Fruit fly (Drosophila melanogaster) whole organism, embryonic: ENCODE data around the gene MBD-like.

ENCODE experiments used
- Abd-B ChIP-seq: fragments of 200-800 bp; sonication (Bioruptor generic); optimal IDR thresholded peaks from 2 replicates; lab custom pipeline; 2018; ENCODE audit warnings: missing biosample characterization, mild to moderate bottlenecking, missing genetic modification characterization, moderate library complexity
- Ada2b ChIP-seq: fragments of 200-800 bp; sonication (Bioruptor generic); IDR thresholded peaks from 2 replicates; pipeline ENCODE4 v1.3.6; 2022; ENCODE audit warnings: missing biosample characterization, missing genetic modification characterization
- Aef1 ChIP-seq: fragments of 200-800 bp; sonication (Bioruptor generic); IDR thresholded peaks from 3 replicates; pipeline ENCODE4 v1.3.6; 2022; ENCODE audit warnings: missing biosample characterization, missing genetic modification characterization
- Antp ChIP-seq: fragments of 200-800 bp; sonication (Bioruptor generic); optimal IDR thresholded peaks from 3 replicates; lab custom pipeline; 2016; ENCODE audit warnings: missing biosample characterization, missing genetic modification characterization
- Atf-2 ChIP-seq: fragments of 200-800 bp; sonication (Bioruptor generic); optimal IDR thresholded peaks from 2 replicates; lab custom pipeline; 2016; ENCODE audit warnings: missing biosample characterization, missing genetic modification characterization
- Bdp1 ChIP-seq: fragments of 200-800 bp; sonication (Bioruptor generic); optimal IDR thresholded peaks from 3 replicates; lab custom pipeline; 2016; ENCODE audit warnings: missing biosample characterization, missing genetic modification characterization
- CG10147 ChIP-seq: fragments of 200-800 bp; sonication (Bioruptor generic); optimal IDR thresholded peaks from 2 replicates; lab custom pipeline; 2019; ENCODE audit warnings: missing biosample characterization, mild to moderate bottlenecking, missing genetic modification characterization, moderate library complexity
- CG14710 ChIP-seq: fragments of 200-800 bp; sonication (Bioruptor generic); optimal IDR thresholded peaks from 3 replicates; lab custom pipeline; 2019; ENCODE audit warnings: missing biosample characterization, mild to moderate bottlenecking, missing genetic modification characterization, moderate library complexity
- CG15479 ChIP-seq: fragments of 200-800 bp; sonication (Bioruptor generic); optimal IDR thresholded peaks from 3 replicates; lab custom pipeline; 2019; ENCODE audit warnings: missing biosample characterization, mild to moderate bottlenecking, missing genetic modification characterization, moderate library complexity
- CG15514 ChIP-seq: fragments of 200-800 bp; sonication (Bioruptor generic); optimal IDR thresholded peaks from 3 replicates; lab custom pipeline; 2017; ENCODE audit warnings: missing biosample characterization, missing genetic modification characterization, mild to moderate bottlenecking, moderate library complexity, missing genetic modification reagents
- CG15601 ChIP-seq: fragments of 200-800 bp; sonication (Bioruptor generic); optimal IDR thresholded peaks from 3 replicates; lab custom pipeline; 2019; ENCODE audit warnings: missing biosample characterization, mild to moderate bottlenecking, missing genetic modification characterization, moderate library complexity
- CG16779 ChIP-seq: fragments of 200-800 bp; sonication (Bioruptor generic); IDR thresholded peaks from 2 replicates; pipeline ENCODE4 v1.3.6; 2022; ENCODE audit warnings: missing biosample characterization, missing genetic modification characterization
- CG17385 ChIP-seq: fragments of 200-800 bp; sonication (Bioruptor generic); optimal IDR thresholded peaks from 3 replicates; lab custom pipeline; 2018; ENCODE audit warnings: missing biosample characterization, mild to moderate bottlenecking, missing genetic modification characterization
- CG17829 ChIP-seq: fragments of 200-800 bp; optimal IDR thresholded peaks from 2 replicates; lab custom pipeline; 2019; ENCODE audit warnings: missing biosample characterization, mild to moderate bottlenecking, missing genetic modification characterization, moderate library complexity
- CG1792 ChIP-seq: fragments of 200-800 bp; sonication (Bioruptor generic); optimal IDR thresholded peaks from 2 replicates; lab custom pipeline; 2016; ENCODE audit warnings: missing biosample characterization, missing genetic modification characterization
- CG18599 ChIP-seq: fragments of 200-800 bp; sonication (Bioruptor generic); optimal IDR thresholded peaks from 3 replicates; lab custom pipeline; 2017; ENCODE audit warnings: missing biosample characterization, missing genetic modification characterization, mild to moderate bottlenecking, moderate library complexity, missing genetic modification reagents
- CG32772 ChIP-seq: fragments of 200-800 bp; sonication (Bioruptor generic); IDR thresholded peaks from 2 replicates; pipeline ENCODE4 v1.3.6; 2022; ENCODE audit warnings: missing biosample characterization, missing genetic modification characterization
- CG33213 ChIP-seq: fragments of 200-800 bp; sonication (Bioruptor generic); optimal IDR thresholded peaks from 3 replicates; lab custom pipeline; 2016; ENCODE audit warnings: missing biosample characterization, missing genetic modification characterization
- CG34422 ChIP-seq: fragments of 200-800 bp; sonication (Bioruptor generic); IDR thresholded peaks from 3 replicates; pipeline ENCODE4 v1.3.6; 2022; ENCODE audit warnings: missing biosample characterization, missing genetic modification characterization
- CG4404 ChIP-seq: fragments of 200-800 bp; sonication (Bioruptor generic); IDR thresholded peaks from 2 replicates; pipeline ENCODE4 v1.3.6; 2022; ENCODE audit warnings: missing biosample characterization, missing genetic modification characterization
- CG4854 ChIP-seq: fragments of 200-800 bp; sonication (Bioruptor generic); optimal IDR thresholded peaks from 2 replicates; lab custom pipeline; 2016; ENCODE audit warnings: missing biosample characterization, missing genetic modification characterization, inconsistent platforms
- CG7745 ChIP-seq: fragments of 200-800 bp; sonication (Bioruptor generic); optimal IDR thresholded peaks from 2 replicates; lab custom pipeline; 2018; ENCODE audit warnings: missing biosample characterization, mild to moderate bottlenecking, missing genetic modification characterization, moderate library complexity
- CG7963 ChIP-seq: fragments of 200-800 bp; sonication (Bioruptor generic); IDR thresholded peaks from 3 replicates; pipeline ENCODE4 v1.3.6; 2022; ENCODE audit warnings: missing biosample characterization, missing genetic modification characterization; ENCODE audit not compliant: partially characterized antibody
- CG8359 ChIP-seq: fragments of 200-800 bp; sonication (Bioruptor generic); optimal IDR thresholded peaks from 2 replicates; lab custom pipeline; 2017; ENCODE audit warnings: missing biosample characterization, mild to moderate bottlenecking, missing genetic modification characterization, borderline replicate concordance
- CG9797 ChIP-seq: fragments of 200-800 bp; sonication (Bioruptor generic); optimal IDR thresholded peaks from 3 replicates; lab custom pipeline; 2018; ENCODE audit warnings: missing biosample characterization, mild to moderate bottlenecking, missing genetic modification characterization
- Camta ChIP-seq: fragments of 200-800 bp; sonication (Bioruptor generic); optimal IDR thresholded peaks from 2 replicates; lab custom pipeline; 2016; ENCODE audit warnings: missing biosample characterization, missing genetic modification characterization
- Chrac-16 ChIP-seq: fragments of 200-800 bp; sonication (Bioruptor generic); optimal IDR thresholded peaks from 3 replicates; lab custom pipeline; 2016; ENCODE audit warnings: missing biosample characterization, missing genetic modification characterization
- CoRest ChIP-seq: fragments of 200-800 bp; sonication (Bioruptor generic); optimal IDR thresholded peaks from 3 replicates; lab custom pipeline; 2018; ENCODE audit warnings: missing biosample characterization, mild to moderate bottlenecking, missing genetic modification characterization, moderate library complexity
- Dbx ChIP-seq: fragments of 200-800 bp; sonication (Bioruptor generic); IDR thresholded peaks from 3 replicates; pipeline ENCODE4 v1.3.6; 2022; ENCODE audit warnings: missing biosample characterization, missing genetic modification characterization
- Dip3 ChIP-seq: fragments of 200-800 bp; sonication (Bioruptor generic); optimal IDR thresholded peaks from 3 replicates; lab custom pipeline; 2016; ENCODE audit warnings: missing biosample characterization, missing genetic modification characterization
- Eip74EF ChIP-seq, 2 experiments: fragments of 200-800 bp in 1 of 2; fragments of >200 bp in 1 of 2; sonication (Bioruptor generic) in 1 of 2; optimal IDR thresholded peaks; 2 replicates each; lab custom pipeline; 2017 to 2019; ENCODE audit warnings: missing biosample characterization in 2 of 2, missing genetic modification characterization in 2 of 2, mild to moderate bottlenecking in 1 of 2, moderate library complexity in 1 of 2
- GATAe ChIP-seq: fragments of 200-800 bp; sonication (Bioruptor generic); conservative IDR thresholded peaks from 2 replicates; pipeline ENCODE4 v1.3.6; 2022; ENCODE audit warnings: missing biosample characterization, missing genetic modification characterization
- HmgD ChIP-seq: fragments of 200-800 bp; sonication (Bioruptor generic); optimal IDR thresholded peaks from 3 replicates; lab custom pipeline; 2016; ENCODE audit warnings: missing biosample characterization, missing genetic modification characterization
- Mad ChIP-seq: fragments of 200-800 bp; sonication (Bioruptor generic); optimal IDR thresholded peaks from 2 replicates; lab custom pipeline; 2016; ENCODE audit warnings: missing biosample characterization, missing genetic modification characterization
- Myb ChIP-seq: fragments of 200-800 bp; sonication (Bioruptor generic); optimal IDR thresholded peaks from 2 replicates; lab custom pipeline; 2016; ENCODE audit warnings: missing biosample characterization, missing genetic modification characterization
- Sin3A ChIP-seq: fragments of >200 bp; optimal IDR thresholded peaks from 2 replicates; lab custom pipeline; 2018
- Spps ChIP-seq: fragments of 200-800 bp; sonication (Bioruptor generic); optimal IDR thresholded peaks from 2 replicates; lab custom pipeline; 2018; ENCODE audit warnings: missing biosample characterization, mild to moderate bottlenecking, missing genetic modification characterization
- cg ChIP-seq: fragments of 200-800 bp; sonication (Bioruptor generic); optimal IDR thresholded peaks from 3 replicates; lab custom pipeline; 2019; ENCODE audit warnings: missing biosample characterization, mild to moderate bottlenecking, missing genetic modification characterization, moderate library complexity
- cwo ChIP-seq: fragments of 200-800 bp; sonication (Bioruptor generic); optimal IDR thresholded peaks from 3 replicates; lab custom pipeline; 2017; ENCODE audit warnings: missing biosample characterization, missing genetic modification characterization, mild to moderate bottlenecking, moderate library complexity, missing genetic modification reagents
- danr ChIP-seq: fragments of 200-800 bp; sonication (Bioruptor generic); IDR thresholded peaks from 2 replicates; pipeline ENCODE4 v1.3.6; 2022; ENCODE audit warnings: missing biosample characterization, missing genetic modification characterization
- disco-r ChIP-seq: fragments of 200-800 bp; sonication (Bioruptor generic); optimal IDR thresholded peaks from 2 replicates; lab custom pipeline; 2016; ENCODE audit warnings: missing biosample characterization, missing genetic modification characterization
- eve ChIP-seq, 2 experiments: fragments of >200 bp; optimal IDR thresholded peaks; 2 replicates each; lab custom pipeline; 2017; ENCODE audit warnings: missing biosample characterization in 2 of 2, missing genetic modification characterization in 2 of 2
- her ChIP-seq: fragments of 200-800 bp; sonication (Bioruptor generic); optimal IDR thresholded peaks from 2 replicates; lab custom pipeline; 2016; ENCODE audit warnings: missing biosample characterization, missing genetic modification characterization
- kay ChIP-seq: fragments of 200-800 bp; sonication (Bioruptor generic); optimal IDR thresholded peaks from 2 replicates; lab custom pipeline; 2016; ENCODE audit warnings: missing biosample characterization, missing genetic modification characterization
- nerfin-1 ChIP-seq: fragments of 200-800 bp; sonication (Bioruptor generic); optimal IDR thresholded peaks from 3 replicates; lab custom pipeline; 2019; ENCODE audit warnings: missing biosample characterization, mild to moderate bottlenecking, missing genetic modification characterization, moderate library complexity
- nerfin-2 ChIP-seq: fragments of 200-800 bp; sonication (Bioruptor generic); IDR thresholded peaks from 2 replicates; pipeline ENCODE4 v1.3.6; 2022; ENCODE audit warnings: missing biosample characterization, missing genetic modification characterization; ENCODE audit not compliant: partially characterized antibody
- nmo ChIP-seq: fragments of 200-800 bp; sonication (Bioruptor generic); optimal IDR thresholded peaks from 2 replicates; lab custom pipeline; 2018; ENCODE audit warnings: missing biosample characterization, mild to moderate bottlenecking, missing genetic modification characterization, moderate library complexity
- repo ChIP-seq: fragments of 200-800 bp; sonication (Bioruptor generic); optimal IDR thresholded peaks from 2 replicates; lab custom pipeline; 2016; ENCODE audit warnings: missing biosample characterization, missing genetic modification characterization
- rib ChIP-seq: fragments of 200-800 bp; sonication (Bioruptor generic); IDR thresholded peaks from 2 replicates; pipeline ENCODE4 v1.3.6; 2022; ENCODE audit warnings: missing biosample characterization, missing genetic modification characterization
- unc-4 ChIP-seq: fragments of 200-800 bp; sonication (Bioruptor generic); IDR thresholded peaks from 2 replicates; pipeline ENCODE4 v1.3.6; 2022; ENCODE audit warnings: missing biosample characterization, missing genetic modification characterization; ENCODE audit not compliant: partially characterized antibody

The MBD-like gene

DNA sequence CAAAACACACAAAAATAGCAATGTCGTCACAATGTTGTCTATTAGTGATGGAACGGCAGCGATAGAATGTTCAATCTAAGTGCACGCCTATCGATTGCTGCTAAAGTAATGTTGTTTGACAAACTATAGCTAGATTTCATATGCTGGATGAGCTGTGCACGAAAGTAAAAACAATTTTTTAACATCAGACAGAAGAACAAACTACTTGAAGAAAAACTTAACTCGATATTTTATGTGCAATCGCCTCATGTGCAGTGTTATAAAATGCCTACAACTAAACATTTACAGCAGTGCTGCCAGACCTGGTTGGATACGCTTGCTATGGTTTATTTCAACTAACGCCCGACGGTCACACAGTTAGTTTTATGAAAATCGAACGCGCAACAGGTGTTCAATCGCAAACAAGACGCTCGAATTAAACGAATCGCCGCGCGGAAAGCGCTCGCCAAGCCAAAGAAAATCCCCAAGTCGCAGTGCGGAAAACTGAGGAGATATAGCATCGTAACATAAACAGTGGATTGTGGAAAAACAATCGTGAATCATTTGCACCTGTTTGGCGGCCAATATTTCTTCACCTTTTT, 31.5 kb downstream of the MBD-like start, which contains the start of the genes bocks and CG8312 (continued):
- TF ChIP-seq CG15601 (tag; lab: Kevin White, UChicago), result peak; percentile 82
- no peak for TF ChIP-seq eve (GFP tag; optimal IDR thresholded peaks at IDR 0.05; lab: Kevin White, UChicago)
- TF ChIP-seq cg (GFP tag; lab: Kevin White, UChicago), result no peak
- no peak for TF ChIP-seq CG7963 (GFP tag; lab: Robert Waterston, UW)
- TF ChIP-seq danr (GFP tag; lab: Robert Waterston, UW), result no peak
- peak; percentile 30 for TF ChIP-seq her (GFP tag; lab: Kevin White, UChicago)
- TF ChIP-seq CG15514 (GFP tag; lab: Kevin White, UChicago), result peak; percentile 80
- TF ChIP-seq Abd-B, result peak; percentile 34
- peak; percentile 86 for TF ChIP-seq CG14710 (tag; lab: Kevin White, UChicago)
- peak; percentile 79 for TF ChIP-seq nmo
- TF ChIP-seq Dbx, result no peak
- TF ChIP-seq Mad (GFP tag; lab: Kevin White, UChicago), result peak; percentile 44
- no peak for TF ChIP-seq CG34422 (GFP tag; lab: Robert Waterston, UW)
- TF ChIP-seq CG8359 (GFP tag; lab: Kevin White, UChicago), result no peak
- TF ChIP-seq kay (GFP tag; lab: Kevin White, UChicago), result peak; percentile 54
- TF ChIP-seq Myb (GFP tag; lab: Kevin White, UChicago), result peak; percentile 72
- TF ChIP-seq disco-r, result peak; percentile 15
- TF ChIP-seq Chrac-16 (GFP tag; lab: Kevin White, UChicago), result peak; percentile 3
- TF ChIP-seq Ada2b (GFP tag; lab: Robert Waterston, UW), result no peak
- peak; percentile 50 for TF ChIP-seq nerfin-1 (tag; lab: Kevin White, UChicago)
- peak; percentile 24 for TF ChIP-seq CG18599 (GFP tag; lab: Kevin White, UChicago)
- peak; percentile 63 for TF ChIP-seq CG17829 (tag; lab: Kevin White, UChicago)
- TF ChIP-seq CG9797 (GFP tag; lab: Kevin White, UChicago), result peak; percentile 97
- TF ChIP-seq Eip74EF (GFP tag; optimal IDR thresholded peaks at IDR 0.05; lab: Kevin White, UChicago), result no peak
- TF ChIP-seq unc-4, result no peak
- TF ChIP-seq repo (GFP tag; lab: Kevin White, UChicago), result peak; percentile 46
- TF ChIP-seq CG15479 (GFP tag; lab: Kevin White, UChicago), result peak; percentile 83
- TF ChIP-seq HmgD (GFP tag; lab: Kevin White, UChicago), result peak; percentile 78
- peak; percentile 80 for TF ChIP-seq CG33213 (GFP tag; lab: Kevin White, UChicago)
- TF ChIP-seq CG32772, result no peak
- peak; percentile 57 for TF ChIP-seq Camta (GFP tag; lab: Kevin White, UChicago)
- peak; percentile 51 for TF ChIP-seq Atf-2 (GFP tag; lab: Kevin White, UChicago)
- peak; percentile 47 for TF ChIP-seq CG10147 (GFP tag; lab: Kevin White, UChicago)
- TF ChIP-seq Bdp1, result peak; percentile 26
- TF ChIP-seq Aef1, result no peak
- peak; percentile 3 for TF ChIP-seq CG4854 (GFP tag; lab: Kevin White, UChicago)
- peak; percentile 23 for TF ChIP-seq cwo (GFP tag; lab: Kevin White, UChicago)
- peak; percentile 99 for TF ChIP-seq Sin3A (lab: Kevin White, UChicago)
- TF ChIP-seq CG7745 (tag; lab: Kevin White, UChicago), result no peak
- no peak for TF ChIP-seq rib (GFP tag; lab: Robert Waterston, UW)
- peak; percentile 62 for TF ChIP-seq Antp (GFP tag; lab: Kevin White, UChicago)
- TF ChIP-seq GATAe (GFP tag; lab: Robert Waterston, UW), result no peak
- TF ChIP-seq Spps, result peak; percentile 29
- peak; percentile 45 for TF ChIP-seq Dip3 (GFP tag; lab: Kevin White, UChicago)
- no peak for TF ChIP-seq CG16779 (GFP tag; lab: Robert Waterston, UW)
- peak; percentile 47 for TF ChIP-seq CoRest (tag; lab: Kevin White, UChicago)
- no peak for TF ChIP-seq CG4404 (GFP tag; lab: Robert Waterston, UW)
- no peak for TF ChIP-seq nerfin-2 (GFP tag; lab: Robert Waterston, UW)
- peak; percentile 44 for TF ChIP-seq CG1792 (GFP tag; lab: Kevin White, UChicago)
- TF ChIP-seq CG17385, result peak; percentile 29
